Worm (Caenorhabditis elegans) whole organism, late embryonic: ENCODE results near the gene Y49F6A.5.

Source experiments
- C08G9.2 ChIP-seq: sonication (generic microtip); optimal IDR thresholded peaks from 2 replicates; lab custom pipeline; 2016; ENCODE audit warnings: mild to moderate bottlenecking, missing genetic modification characterization, moderate library complexity, missing compliant biosample characterization
- F13H6.1 ChIP-seq: sonication (generic microtip); optimal IDR thresholded peaks from 2 replicates; lab custom pipeline; 2016; ENCODE audit warnings: missing genetic modification characterization, missing compliant biosample characterization
- ama-1 ChIP-seq: fragments of 150-350 bp; optimal IDR thresholded peaks from 2 replicates; lab custom pipeline; 2014
- ceh-34 ChIP-seq: sonication (generic microtip); optimal IDR thresholded peaks from 2 replicates; lab custom pipeline; 2016; ENCODE audit warnings: mild to moderate bottlenecking, missing genetic modification characterization, missing compliant biosample characterization
- elt-2 ChIP-seq: sonication (generic microtip); optimal IDR thresholded peaks from 2 replicates; lab custom pipeline; 2016; ENCODE audit warnings: missing genetic modification reagents, missing genetic modification characterization, missing compliant biosample characterization
- lim-6 ChIP-seq: sonication (generic microtip); optimal IDR thresholded peaks from 2 replicates; lab custom pipeline; 2016; ENCODE audit warnings: missing genetic modification characterization, missing compliant biosample characterization
- lin-11 ChIP-seq: fragments of 200-800 bp; sonication (Bioruptor generic); optimal IDR thresholded peaks from 2 replicates; lab custom pipeline; 2018; ENCODE audit warnings: mild to moderate bottlenecking, missing genetic modification characterization, missing compliant biosample characterization
- npax-4 ChIP-seq: sonication (generic microtip); optimal IDR thresholded peaks from 2 replicates; lab custom pipeline; 2016; ENCODE audit warnings: missing genetic modification characterization, missing compliant biosample characterization
- sox-4 ChIP-seq: sonication (generic microtip); optimal IDR thresholded peaks from 2 replicates; lab custom pipeline; 2017; ENCODE audit warnings: mild to moderate bottlenecking, missing genetic modification characterization, inconsistent platforms, missing compliant biosample characterization
- ttx-3 ChIP-seq: sonication (generic microtip); optimal IDR thresholded peaks from 2 replicates; lab custom pipeline; 2016; ENCODE audit warnings: missing genetic modification reagents, missing genetic modification characterization, missing compliant biosample characterization

DNA sequence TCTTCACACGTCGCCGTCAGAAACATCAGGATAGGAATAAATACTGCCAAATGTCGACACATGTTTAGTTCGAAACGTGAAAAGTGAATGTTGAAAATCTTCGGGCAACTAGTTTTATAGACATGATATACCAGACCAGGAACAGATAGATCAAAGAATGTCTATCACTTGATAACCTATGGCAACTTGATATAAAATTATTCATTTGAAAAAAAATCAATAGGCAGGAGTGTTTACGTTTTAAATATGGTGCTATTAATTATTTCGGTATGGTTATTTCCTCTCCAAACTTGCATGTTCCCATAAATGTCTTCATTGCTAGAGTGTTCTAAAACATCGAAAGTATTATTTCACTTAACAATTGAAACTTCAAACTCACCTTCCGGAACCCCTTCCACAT lies 48.1 kb downstream of the Y49F6A.5 start, which contains the start of gene W10G11.2:
- no peak for TF ChIP-seq lim-6 (tag; lab: Kevin White, UChicago)
- no peak for TF ChIP-seq F13H6.1 (tag; lab: Kevin White, UChicago)
- TF ChIP-seq npax-4, result no peak
- TF ChIP-seq ttx-3 (tag; lab: Kevin White, UChicago), result no peak
- TF ChIP-seq lin-11 (tag; lab: Kevin White, UChicago), result no peak
- TF ChIP-seq elt-2 (tag; lab: Kevin White, UChicago), result no peak
- no peak for TF ChIP-seq sox-4 (tag; lab: Kevin White, UChicago)
- TF ChIP-seq ceh-34, result no peak
- TF ChIP-seq C08G9.2 (tag; lab: Kevin White, UChicago), result no peak
- TF ChIP-seq ama-1 (lab: Kevin White, UChicago), result no peak
